Worm (Caenorhabditis elegans) whole organism, young adult: ENCODE measurements around the gene eef-1A.2.

Source experiments
- B0035.1 ChIP-seq: sonication (generic microtip); optimal IDR thresholded peaks from 2 replicates; lab custom pipeline; 2016; ENCODE audit warnings: missing genetic modification characterization, mild to moderate bottlenecking, missing compliant biosample characterization, missing genotype, missing genetic modification reagents
- F10E7.11 ChIP-seq: sonication (generic microtip); optimal IDR thresholded peaks from 2 replicates; lab custom pipeline; 2017; ENCODE audit warnings: mild to moderate bottlenecking, missing genetic modification characterization, moderate library complexity, missing compliant biosample characterization
- F57C9.4 ChIP-seq: sonication (generic microtip); optimal IDR thresholded peaks from 2 replicates; lab custom pipeline; 2017; ENCODE audit warnings: mild to moderate bottlenecking, missing genetic modification characterization, missing compliant biosample characterization
- Y53G8AR.9 ChIP-seq: fragments of 200-800 bp; sonication (Bioruptor generic); conservative IDR thresholded peaks from 2 replicates; pipeline ENCODE4 v1.3.6; 2022; ENCODE audit warnings: missing genetic modification reagents, missing genetic modification characterization, missing compliant biosample characterization
- hrde-1 ChIP-seq: sonication (generic microtip); optimal IDR thresholded peaks from 2 replicates; lab custom pipeline; 2016; ENCODE audit warnings: missing genetic modification characterization, mild to moderate bottlenecking, missing compliant biosample characterization, moderate library complexity, missing genotype, missing genetic modification reagents, borderline replicate concordance
- lir-1 ChIP-seq: fragments of 200-800 bp; sonication (Bioruptor generic); conservative IDR thresholded peaks from 2 replicates; pipeline ENCODE4 v1.3.6; 2022; ENCODE audit warnings: missing genetic modification reagents, missing genetic modification characterization, missing compliant biosample characterization
- lsy-27 ChIP-seq: sonication (generic microtip); optimal IDR thresholded peaks from 2 replicates; lab custom pipeline; 2017; ENCODE audit warnings: missing genetic modification characterization, mild to moderate bottlenecking, missing compliant biosample characterization, antibody characterized with exemption, missing genotype, borderline replicate concordance; ENCODE audit not compliant: insufficient read depth
- madf-10 ChIP-seq: sonication (generic microtip); optimal IDR thresholded peaks from 2 replicates; lab custom pipeline; 2016; ENCODE audit warnings: mild to moderate bottlenecking, missing genetic modification characterization, missing compliant biosample characterization
- nhr-90 ChIP-seq: sonication (generic microtip); optimal IDR thresholded peaks from 2 replicates; lab custom pipeline; 2016; ENCODE audit warnings: missing genotype, mild to moderate bottlenecking, missing genetic modification characterization, missing compliant biosample characterization
- snpc-4 ChIP-seq, 5 experiments: fragments of 150-350 bp in 1 of 5; sonication (generic microtip) in 4 of 5; optimal IDR thresholded peaks; 2 replicates each; lab custom pipeline; 2014 to 2018; ENCODE audit warnings: missing genetic modification characterization in 5 of 5, missing biosample characterization in 3 of 5, antibody characterized with exemption in 2 of 5, mild to moderate bottlenecking in 2 of 5, missing compliant biosample characterization in 2 of 5, missing genotype in 2 of 5, moderate library complexity in 2 of 5, missing genetic modification reagents in 1 of 5
- unc-62 ChIP-seq: fragments of 150-350 bp; optimal IDR thresholded peaks from 2 replicates; lab custom pipeline; 2014; ENCODE audit warnings: missing biosample characterization, missing genetic modification reagents, missing genetic modification characterization

DNA sequence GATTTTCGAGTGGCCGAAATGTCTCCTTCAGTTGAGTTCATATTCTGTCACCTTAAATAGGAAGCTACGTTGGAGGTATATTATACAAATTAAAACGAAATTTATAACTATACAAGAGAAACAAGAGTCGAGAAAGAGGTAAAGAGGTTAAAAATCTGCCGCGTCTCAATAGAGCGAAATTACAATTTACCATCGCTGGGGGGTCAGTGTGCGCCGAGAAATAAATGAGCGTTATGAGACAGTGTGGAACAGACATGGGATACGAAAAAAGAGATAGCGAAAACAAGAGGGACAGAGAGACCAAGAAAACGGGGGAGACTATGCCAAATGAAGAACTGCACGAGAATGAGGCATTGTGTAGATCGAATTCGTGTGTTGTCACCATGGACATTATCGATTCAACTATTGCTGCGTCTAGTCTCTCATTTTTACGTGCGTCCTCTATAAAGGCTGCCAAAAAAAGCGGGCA, 35.5 kb upstream of the eef-1A.2 start, which contains the start of gene ZK154.5:
- TF ChIP-seq F10E7.11 (tag; lab: Kevin White, UChicago) (no peak), lir-1 (GFP tag; lab: Robert Waterston, UW) (no peak), nhr-90 (tag; lab: Kevin White, UChicago) (no peak), unc-62 (GFP tag; lab: Kevin White, UChicago) (no peak), snpc-4 (GFP tag; optimal IDR thresholded peaks at IDR 0.05; lab: Kevin White, UChicago) (no peak), snpc-4 (tag; optimal IDR thresholded peaks at IDR 0.05; lab: Kevin White, UChicago) (no peak), hrde-1 (tag; lab: Kevin White, UChicago) (no peak), B0035.1 (no peak), lsy-27 (no peak), Y53G8AR.9 (GFP tag; lab: Robert Waterston, UW) (no peak), madf-10 (no peak), F57C9.4 (tag; lab: Kevin White, UChicago) (no peak)
